Worm (Caenorhabditis elegans): ENCODE data around the gene fce-2.
A peak's percentile ranks its signal among the peaks of the same experiment; 100 is the strongest.

The fce-2 gene

DNA sequence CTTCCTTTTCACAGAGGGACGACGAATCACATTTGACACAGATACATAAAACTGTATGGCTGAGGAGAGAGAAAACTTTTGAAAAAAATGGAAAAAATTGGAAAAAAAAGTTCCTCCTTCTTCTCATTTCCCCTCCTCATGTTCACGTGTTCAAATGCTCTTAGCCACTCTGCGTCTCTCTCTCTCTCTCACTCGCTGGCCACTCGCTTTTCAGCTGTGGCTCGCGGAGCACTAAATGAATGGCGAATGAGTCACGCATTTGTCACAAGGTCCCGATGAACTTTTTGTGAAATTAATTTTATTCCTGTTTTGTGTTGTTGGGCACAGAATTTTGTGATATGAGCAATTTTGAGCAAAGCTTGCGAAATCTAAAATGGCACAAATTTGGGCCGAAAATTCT, 7.3 kb upstream of the fce-2 start:
- peak; percentile 36 for TF ChIP-seq hlh-30 (tag; optimal IDR thresholded peaks at IDR 0.05; ENCODE audit: insufficient read depth)
- peak; percentile 19 for TF ChIP-seq nfya-1 (tag; optimal IDR thresholded peaks at IDR 0.05)
- TF ChIP-seq fkh-6 (tag; optimal IDR thresholded peaks at IDR 0.05): no peak

DNA sequence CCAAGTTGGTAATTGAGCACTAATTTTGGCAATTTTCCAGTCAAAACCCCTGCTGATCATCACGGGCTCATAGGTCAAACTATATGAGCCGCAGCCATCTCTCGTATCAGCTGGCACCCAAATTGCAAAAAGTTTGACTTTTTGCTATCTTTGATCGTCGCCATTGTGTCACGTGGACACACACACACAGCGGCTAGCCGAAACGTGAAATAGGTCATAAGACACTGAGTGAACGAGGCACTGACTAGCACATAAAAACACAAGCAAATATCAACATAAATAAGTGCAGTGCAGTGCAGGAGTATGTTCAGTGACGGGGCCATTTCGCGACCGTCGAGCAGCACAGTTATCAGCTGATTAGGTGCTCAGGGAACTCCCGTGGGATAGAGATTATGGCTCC, 6.3 kb upstream of the fce-2 start:
- TF ChIP-seq hlh-30 (tag; optimal IDR thresholded peaks at IDR 0.05; ENCODE audit: insufficient read depth): peak; percentile 77
- peak; percentile 20 for TF ChIP-seq elt-2 (tag; optimal IDR thresholded peaks at IDR 0.05)
- no peak for TF ChIP-seq ets-4 (tag; optimal IDR thresholded peaks at IDR 0.05)
- no peak for TF ChIP-seq F13H6.1 (tag; optimal IDR thresholded peaks at IDR 0.05)

- TF ChIP-seq ceh-19 (GFP tag; optimal IDR thresholded peaks at IDR 0.05) (no peak), ceh-14 (tag; optimal IDR thresholded peaks at IDR 0.05) (no peak), unc-55 (GFP tag; optimal IDR thresholded peaks at IDR 0.05) (no peak), tbx-7 (tag; optimal IDR thresholded peaks at IDR 0.05) (no peak), ets-4 (tag; optimal IDR thresholded peaks at IDR 0.05) (no peak), nhr-232 (tag; optimal IDR thresholded peaks at IDR 0.05) (no peak), unc-42 (tag; optimal IDR thresholded peaks at IDR 0.05) (no peak), lin-11 (tag; optimal IDR thresholded peaks at IDR 0.05) (no peak), ceh-6 (GFP tag; optimal IDR thresholded peaks at IDR 0.05) (no peak), C38D4.7 (GFP tag; optimal IDR thresholded peaks at IDR 0.05) (no peak), ceh-22 (tag; optimal IDR thresholded peaks at IDR 0.05) (no peak), madf-2 (tag; optimal IDR thresholded peaks at IDR 0.05) (no peak), unc-3 (GFP tag; conservative IDR thresholded peaks at IDR 0.05) (no peak), unc-3 (tag; optimal IDR thresholded peaks at IDR 0.05) (no peak), ceh-45 (GFP tag; IDR thresholded peaks at IDR 0.05) (no peak)
These were observed 5.5 kb upstream of the fce-2 start for ce11 chrV:20419643-20420042.

- TF ChIP-seq ceh-31 (tag; optimal IDR thresholded peaks at IDR 0.05): no peak
These were observed 2.4 kb upstream of the fce-2 start for ce11 chrV:20422738-20423137.

DNA sequence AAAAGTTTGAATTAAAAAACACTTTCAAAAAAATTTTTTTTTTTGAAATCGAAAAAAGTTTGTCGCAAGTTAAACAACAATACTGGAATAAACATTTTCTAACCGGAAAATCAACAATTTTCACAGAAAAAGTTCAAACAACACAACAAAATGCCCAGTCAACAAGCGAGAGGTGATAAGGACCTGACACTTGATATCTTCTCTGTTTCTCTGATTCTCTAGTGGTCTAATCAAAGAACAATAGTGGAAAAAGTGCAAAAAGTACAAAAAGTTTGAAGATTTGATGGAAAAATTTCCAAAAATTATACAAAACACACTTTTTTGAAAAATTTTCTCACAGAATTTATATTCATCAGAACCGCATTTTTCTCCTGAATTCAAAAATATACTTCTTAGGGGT, 1.7 kb upstream of the fce-2 start:
- TF ChIP-seq pqm-1 (tag; optimal IDR thresholded peaks at IDR 0.05) (no peak), elt-2 (tag; optimal IDR thresholded peaks at IDR 0.05) (peak; percentile 9)

- peak; percentile 46 for TF ChIP-seq zip-5 (tag; optimal IDR thresholded peaks at IDR 0.05)
- no peak for TF ChIP-seq npax-4 (tag; optimal IDR thresholded peaks at IDR 0.05)
- TF ChIP-seq ttx-3 (tag; optimal IDR thresholded peaks at IDR 0.05): no peak
- TF ChIP-seq elt-4 (tag; optimal IDR thresholded peaks at IDR 0.05): no peak
- TF ChIP-seq unc-55 (GFP tag; optimal IDR thresholded peaks at IDR 0.05): peak; percentile 27
- peak; percentile 39 for TF ChIP-seq sox-2 (GFP tag; IDR thresholded peaks at IDR 0.05)
- TF ChIP-seq ceh-31 (tag; optimal IDR thresholded peaks at IDR 0.05): peak; percentile 90
- TF ChIP-seq fkh-6 (tag; optimal IDR thresholded peaks at IDR 0.05): peak; percentile 37
- peak; percentile 63 for TF ChIP-seq tbx-2 (tag; optimal IDR thresholded peaks at IDR 0.05)
- peak; percentile 72 for TF ChIP-seq ceh-2 (tag; optimal IDR thresholded peaks at IDR 0.05)
- peak; percentile 60 for TF ChIP-seq nfya-1 (tag; optimal IDR thresholded peaks at IDR 0.05)
- no peak for TF ChIP-seq fax-1 (tag; optimal IDR thresholded peaks at IDR 0.05)
- TF ChIP-seq ceh-34 (tag; optimal IDR thresholded peaks at IDR 0.05): peak; percentile 52
- peak; percentile 50 for TF ChIP-seq ref-2 (tag; optimal IDR thresholded peaks at IDR 0.05)
- TF ChIP-seq pqm-1 (tag; optimal IDR thresholded peaks at IDR 0.05): no peak
- peak; percentile 87 for TF ChIP-seq unc-42 (tag; optimal IDR thresholded peaks at IDR 0.05)
- TF ChIP-seq ets-4 (tag; optimal IDR thresholded peaks at IDR 0.05): peak; percentile 79
- peak; percentile 56 for TF ChIP-seq ceh-18 (tag; optimal IDR thresholded peaks at IDR 0.05)
- TF ChIP-seq gmeb-2 (tag; optimal IDR thresholded peaks at IDR 0.05): peak; percentile 31
- TF ChIP-seq C08G9.2 (tag; optimal IDR thresholded peaks at IDR 0.05): peak; percentile 89
- TF ChIP-seq ceh-9 (tag; optimal IDR thresholded peaks at IDR 0.05): no peak
- TF ChIP-seq hlh-30 (tag; optimal IDR thresholded peaks at IDR 0.05; ENCODE audit: insufficient read depth): peak; percentile 69
- peak; percentile 68 for TF ChIP-seq hlh-8 (tag; optimal IDR thresholded peaks at IDR 0.05)
- TF ChIP-seq pax-1 (tag; optimal IDR thresholded peaks at IDR 0.05): peak; percentile 43
- TF ChIP-seq lim-6 (tag; optimal IDR thresholded peaks at IDR 0.05): peak; percentile 47
- no peak for TF ChIP-seq fkh-10 (GFP tag; optimal IDR thresholded peaks at IDR 0.05)
- TF ChIP-seq K02D7.2 (tag; optimal IDR thresholded peaks at IDR 0.05): no peak
These were observed 595 bp upstream of the fce-2 start for ce11 chrV:20424229-20425182.

Data from whole organism, late embryonic.